Worm (Caenorhabditis elegans): ENCODE measurements around the gene fshr-1.

fshr-1 gene

ce11 chrV:9879867-9880266 lies 9.8 kb upstream of the fshr-1 start, which contains the start of gene sdz-31:
Gene sdz-31, plus strand, starts transcription at chrV:9880167.
- TF ChIP-seq hsf-1 (GFP tag; IDR thresholded peaks at IDR 0.05) = no peak
- no peak for TF ChIP-seq ceh-91 (GFP tag; IDR thresholded peaks at IDR 0.05)
- TF ChIP-seq ceh-79 (tag; optimal IDR thresholded peaks at IDR 0.05) = no peak
- no peak for TF ChIP-seq somi-1 (GFP tag; optimal IDR thresholded peaks at IDR 0.05)
- no peak for TF ChIP-seq ztf-3 (GFP tag; optimal IDR thresholded peaks at IDR 0.05)
- TF ChIP-seq ekl-4 (GFP tag; IDR thresholded peaks at IDR 0.05) = no peak
- TF ChIP-seq egl-18 (GFP tag; IDR thresholded peaks at IDR 0.05) = no peak
- no peak for TF ChIP-seq ets-4 (GFP tag; optimal IDR thresholded peaks at IDR 0.05)
- no peak for TF ChIP-seq snpc-3.4 (tag; optimal IDR thresholded peaks at IDR 0.05)
- TF ChIP-seq nhr-27 (tag; optimal IDR thresholded peaks at IDR 0.05) = no peak
- TF ChIP-seq mes-4 (tag; optimal IDR thresholded peaks at IDR 0.05) = no peak
- TF ChIP-seq nfya-2 (GFP tag; IDR thresholded peaks at IDR 0.05) = no peak
- TF ChIP-seq rcor-1 (GFP tag; IDR thresholded peaks at IDR 0.05) = no peak
- TF ChIP-seq Y53G8AR.9 (GFP tag; conservative IDR thresholded peaks at IDR 0.05) = no peak
- no peak for TF ChIP-seq sdz-38 (tag; optimal IDR thresholded peaks at IDR 0.05)

ce11 chrV:9885918-9886488 lies 3.6 kb upstream of the fshr-1 start, which contains the start of gene clp-9:
Gene clp-9, minus strand, starts transcription at chrV:9885968.
- TF ChIP-seq aptf-2 (GFP tag; conservative IDR thresholded peaks at IDR 0.05) (no peak), tbp1 (GFP tag; optimal IDR thresholded peaks at IDR 0.05) (no peak), F22D6.2 (tag; optimal IDR thresholded peaks at IDR 0.05) (no peak), ccch-3 (GFP tag; optimal IDR thresholded peaks at IDR 0.05) (no peak), lin-40 (tag; optimal IDR thresholded peaks at IDR 0.05) (no peak), mes-4 (tag; optimal IDR thresholded peaks at IDR 0.05) (no peak), tlf-1 (GFP tag; optimal IDR thresholded peaks at IDR 0.05) (no peak), B0336.3 (GFP tag; IDR thresholded peaks at IDR 0.05) (no peak), snpc-1.1 (tag; optimal IDR thresholded peaks at IDR 0.05; ENCODE audit: insufficient read depth) (no peak), let-526 (GFP tag; IDR thresholded peaks at IDR 0.05) (no peak), F10E7.11 (tag; optimal IDR thresholded peaks at IDR 0.05) (no peak), nhr-80 (tag; optimal IDR thresholded peaks at IDR 0.05) (no peak), hlh-26 (GFP tag; conservative IDR thresholded peaks at IDR 0.05) (no peak), tbx-9 (tag; optimal IDR thresholded peaks at IDR 0.05; ENCODE audit: borderline replicate concordance) (no peak), F57A8.1 (GFP tag; optimal IDR thresholded peaks at IDR 0.05) (no peak)

- TF ChIP-seq Y95B8A.8 (GFP tag; IDR thresholded peaks at IDR 0.05) = no peak
- no peak for TF ChIP-seq F52B5.7 (tag; optimal IDR thresholded peaks at IDR 0.05)
These were observed 9.6 kb downstream of the fshr-1 start, which contains the start of gene egl-47 for ce11 chrV:9899278-9899677. Gene egl-47, plus strand, starts transcription at chrV:9899578.

ce11 chrV:9901119-9901518 lies 11.5 kb downstream of the fshr-1 start:
- TF ChIP-seq madf-10 (tag; optimal IDR thresholded peaks at IDR 0.05) = no peak
- no peak for TF ChIP-seq rec-8 (tag; optimal IDR thresholded peaks at IDR 0.05)
- no peak for TF ChIP-seq snpc-1.1 (tag; optimal IDR thresholded peaks at IDR 0.05; ENCODE audit: insufficient read depth)
- TF ChIP-seq egl-18 (GFP tag; IDR thresholded peaks at IDR 0.05) = no peak
- TF ChIP-seq attf-6 (GFP tag; IDR thresholded peaks at IDR 0.05) = no peak
- TF ChIP-seq madf-8 (GFP tag; conservative IDR thresholded peaks at IDR 0.05) = no peak
- TF ChIP-seq ceh-40 (GFP tag; IDR thresholded peaks at IDR 0.05) = no peak
- TF ChIP-seq F37B4.10 (GFP tag; IDR thresholded peaks at IDR 0.05) = no peak
- TF ChIP-seq ccch-3 (GFP tag; optimal IDR thresholded peaks at IDR 0.05) = no peak
- TF ChIP-seq nhr-90 (tag; optimal IDR thresholded peaks at IDR 0.05) = no peak
- TF ChIP-seq nhr-179 (tag; optimal IDR thresholded peaks at IDR 0.05) = no peak
- no peak for TF ChIP-seq cebp-2 (GFP tag; IDR thresholded peaks at IDR 0.05)
- no peak for TF ChIP-seq him-1 (tag; optimal IDR thresholded peaks at IDR 0.05)

Data from whole organism, young adult.